Fruit fly (Drosophila melanogaster) whole organism, embryonic: ENCODE measurements around the gene CG9471.

Experiments used
- Atf3 ChIP-seq: fragments of 200-800 bp; sonication (Bioruptor generic); optimal IDR thresholded peaks from 3 replicates; lab custom pipeline; 2016; ENCODE audit warnings: missing biosample characterization, missing genetic modification characterization
- Awh ChIP-seq: fragments of 200-800 bp; sonication (Bioruptor generic); IDR thresholded peaks from 2 replicates; pipeline ENCODE4, ENCODE4 v1.3.6; 2022; ENCODE audit warnings: missing biosample characterization, missing genetic modification characterization
- Bdp1 ChIP-seq: fragments of 200-800 bp; sonication (Bioruptor generic); optimal IDR thresholded peaks from 3 replicates; lab custom pipeline; 2016; ENCODE audit warnings: missing biosample characterization, missing genetic modification characterization
- Blimp-1 ChIP-seq: fragments of 200-800 bp; sonication (Bioruptor generic); optimal IDR thresholded peaks from 3 replicates; lab custom pipeline; 2018; ENCODE audit warnings: missing biosample characterization, missing genetic modification characterization, mild to moderate bottlenecking, moderate library complexity, missing genetic modification reagents
- CG10321 ChIP-seq: fragments of 200-800 bp; sonication (Bioruptor generic); IDR thresholded peaks from 2 replicates; pipeline ENCODE4 v1.3.6; 2022; ENCODE audit warnings: missing biosample characterization, missing genetic modification characterization
- CG10366 ChIP-seq: fragments of 200-800 bp; sonication (Bioruptor generic); IDR thresholded peaks from 2 replicates; pipeline ENCODE4 v1.3.6; 2022; ENCODE audit warnings: missing biosample characterization, missing genetic modification characterization
- CG11085 ChIP-seq: fragments of 200-800 bp; sonication (Bioruptor generic); IDR thresholded peaks from 2 replicates; pipeline ENCODE4 v1.3.6; 2022; ENCODE audit warnings: missing biosample characterization, missing genetic modification characterization
- CG12942 ChIP-seq: fragments of 200-800 bp; sonication (Bioruptor generic); optimal IDR thresholded peaks from 3 replicates; lab custom pipeline; 2016; ENCODE audit warnings: missing biosample characterization, missing genetic modification characterization
- CG13624 ChIP-seq: fragments of 200-800 bp; sonication (Bioruptor generic); optimal IDR thresholded peaks from 2 replicates; lab custom pipeline; 2016; ENCODE audit warnings: missing biosample characterization, missing genetic modification characterization
- CG15269 ChIP-seq: fragments of 200-800 bp; sonication (Bioruptor generic); optimal IDR thresholded peaks from 2 replicates; lab custom pipeline; 2018; ENCODE audit warnings: missing biosample characterization, mild to moderate bottlenecking, missing genetic modification characterization, moderate library complexity
- CG1647 ChIP-seq: fragments of 200-800 bp; sonication (Bioruptor generic); optimal IDR thresholded peaks from 3 replicates; lab custom pipeline; 2016; ENCODE audit warnings: missing biosample characterization, missing genetic modification characterization
- CG16779 ChIP-seq: fragments of 200-800 bp; sonication (Bioruptor generic); IDR thresholded peaks from 2 replicates; pipeline ENCODE4 v1.3.6; 2022; ENCODE audit warnings: missing biosample characterization, missing genetic modification characterization
- CG16813 ChIP-seq: fragments of 200-800 bp; sonication (Bioruptor generic); IDR thresholded peaks from 3 replicates; pipeline ENCODE4 v1.3.6; 2022; ENCODE audit warnings: missing biosample characterization, missing genetic modification characterization; ENCODE audit not compliant: partially characterized antibody
- CG17361 ChIP-seq: fragments of 200-800 bp; sonication (Bioruptor generic); IDR thresholded peaks from 3 replicates; pipeline ENCODE4 v1.3.6; 2022; ENCODE audit warnings: missing biosample characterization, missing genetic modification characterization
- CG18011 ChIP-seq: fragments of 200-800 bp; sonication (Bioruptor generic); optimal IDR thresholded peaks from 2 replicates; lab custom pipeline; 2017; ENCODE audit warnings: missing biosample characterization, missing genetic modification characterization, mild to moderate bottlenecking, moderate library complexity, missing genotype
- CG18599 ChIP-seq: fragments of 200-800 bp; sonication (Bioruptor generic); optimal IDR thresholded peaks from 3 replicates; lab custom pipeline; 2017; ENCODE audit warnings: missing biosample characterization, missing genetic modification characterization, mild to moderate bottlenecking, moderate library complexity, missing genetic modification reagents
- CG2129 ChIP-seq: fragments of 200-800 bp; sonication (Bioruptor generic); IDR thresholded peaks from 2 replicates; pipeline ENCODE4 v1.3.6; 2022; ENCODE audit warnings: missing biosample characterization, missing genetic modification characterization; ENCODE audit not compliant: partially characterized antibody
- CG32532 ChIP-seq: fragments of 200-800 bp; sonication (Bioruptor generic); IDR thresholded peaks from 2 replicates; pipeline ENCODE4 v1.3.6; 2022; ENCODE audit warnings: missing biosample characterization, missing genetic modification characterization
- CG3281 ChIP-seq: fragments of 200-800 bp; sonication (Bioruptor generic); optimal IDR thresholded peaks from 3 replicates; lab custom pipeline; 2017; ENCODE audit warnings: missing biosample characterization, mild to moderate bottlenecking, missing genetic modification characterization
- CG3726 ChIP-seq: fragments of 200-800 bp; sonication (Bioruptor generic); IDR thresholded peaks from 3 replicates; pipeline ENCODE4, ENCODE4 v1.3.6; 2022; ENCODE audit warnings: missing biosample characterization, missing genetic modification characterization
- CG3995 ChIP-seq: fragments of 200-800 bp; sonication (Bioruptor generic); optimal IDR thresholded peaks from 3 replicates; lab custom pipeline; 2016; ENCODE audit warnings: missing biosample characterization, missing genetic modification characterization
- CG8281 ChIP-seq: fragments of 200-800 bp; sonication (Bioruptor generic); optimal IDR thresholded peaks from 2 replicates; lab custom pipeline; 2018; ENCODE audit warnings: missing biosample characterization, mild to moderate bottlenecking, missing genetic modification characterization, moderate library complexity
- CG8944 ChIP-seq: fragments of 200-800 bp; sonication (Bioruptor generic); optimal IDR thresholded peaks from 3 replicates; lab custom pipeline; 2016; ENCODE audit warnings: missing biosample characterization, missing genetic modification characterization
- CG9876 ChIP-seq: fragments of 200-800 bp; sonication (Bioruptor generic); optimal IDR thresholded peaks from 2 replicates; lab custom pipeline; 2016; ENCODE audit warnings: missing biosample characterization, missing genetic modification characterization
- Chrac-16 ChIP-seq: fragments of 200-800 bp; sonication (Bioruptor generic); optimal IDR thresholded peaks from 3 replicates; lab custom pipeline; 2016; ENCODE audit warnings: missing biosample characterization, missing genetic modification characterization
- CkIIα-i1 ChIP-seq: fragments of 200-800 bp; sonication (Bioruptor generic); IDR thresholded peaks from 2 replicates; pipeline ENCODE4 v1.3.6; 2022; ENCODE audit warnings: missing biosample characterization, missing genetic modification characterization
- D ChIP-seq, 2 experiments: fragments of 200-800 bp in 1 of 2; fragments of >200 bp in 1 of 2; sonication (Bioruptor generic) in 1 of 2; optimal IDR thresholded peaks; 2 replicates in 1 of 2; 3 replicates in 1 of 2; lab custom pipeline; 2017; ENCODE audit warnings: mild to moderate bottlenecking in 1 of 2, missing biosample characterization in 1 of 2, missing genetic modification characterization in 1 of 2, missing genetic modification reagents in 1 of 2
- Dfd ChIP-seq, 2 experiments: fragments of >200 bp; optimal IDR thresholded peaks; 2 replicates each; lab custom pipeline; 2017; ENCODE audit warnings: missing biosample characterization in 2 of 2, missing genetic modification characterization in 2 of 2
- Eip74EF ChIP-seq, 2 experiments: fragments of 200-800 bp in 1 of 2; fragments of >200 bp in 1 of 2; sonication (Bioruptor generic) in 1 of 2; optimal IDR thresholded peaks; 2 replicates each; lab custom pipeline; 2017 to 2019; ENCODE audit warnings: missing biosample characterization in 2 of 2, missing genetic modification characterization in 2 of 2, mild to moderate bottlenecking in 1 of 2, moderate library complexity in 1 of 2
- Hand ChIP-seq: fragments of 200-800 bp; sonication (Bioruptor generic); optimal IDR thresholded peaks from 2 replicates; lab custom pipeline; 2017; ENCODE audit warnings: mild to moderate bottlenecking, missing biosample characterization, missing genetic modification reagents, missing genetic modification characterization
- Hr3 ChIP-seq: fragments of 200-800 bp; sonication (Bioruptor generic); optimal IDR thresholded peaks from 3 replicates; lab custom pipeline; 2016; ENCODE audit warnings: missing biosample characterization, missing genetic modification characterization
- Jarid2 ChIP-seq: fragments of 200-800 bp; sonication (Bioruptor generic); optimal IDR thresholded peaks from 3 replicates; lab custom pipeline; 2017; ENCODE audit warnings: mild to moderate bottlenecking, missing biosample characterization, missing genetic modification reagents, missing genetic modification characterization
- Lpt ChIP-seq: fragments of >200 bp; optimal IDR thresholded peaks from 2 replicates; lab custom pipeline; 2018; ENCODE audit warnings: missing biosample characterization, missing genetic modification characterization
- NFAT ChIP-seq: fragments of 200-800 bp; sonication (Bioruptor generic); IDR thresholded peaks from 2 replicates; pipeline ENCODE4 v1.3.6; 2022; ENCODE audit warnings: missing biosample characterization, missing genetic modification characterization
- Ptx1 ChIP-seq: fragments of 200-800 bp; sonication (Bioruptor generic); IDR thresholded peaks from 2 replicates; pipeline ENCODE4 v1.3.6; 2022; ENCODE audit warnings: missing biosample characterization, missing genetic modification characterization
- Stat92E ChIP-seq, 3 experiments: fragments of >200 bp in 2 of 3; fragments of 200-800 bp in 1 of 3; sonication (Bioruptor generic) in 1 of 3; optimal IDR thresholded peaks; 2 replicates each; lab custom pipeline; 2017 to 2019; ENCODE audit warnings: missing biosample characterization in 3 of 3, missing genetic modification characterization in 3 of 3, mild to moderate bottlenecking in 1 of 3, moderate library complexity in 1 of 3
- Usf ChIP-seq: fragments of 200-800 bp; sonication (Bioruptor generic); optimal IDR thresholded peaks from 2 replicates; lab custom pipeline; 2017; ENCODE audit warnings: missing genotype, missing biosample characterization, missing genetic modification characterization
- bbx ChIP-seq: fragments of 200-800 bp; sonication (Bioruptor generic); IDR thresholded peaks from 2 replicates; pipeline ENCODE4 v1.3.6; 2022; ENCODE audit warnings: missing biosample characterization, missing genetic modification characterization; ENCODE audit not compliant: partially characterized antibody
- cas ChIP-seq: fragments of 200-800 bp; sonication (Bioruptor generic); IDR thresholded peaks from 2 replicates; pipeline ENCODE4 v1.3.6; 2022; ENCODE audit warnings: missing biosample characterization, missing genetic modification characterization
- fd3F ChIP-seq: fragments of 200-800 bp; sonication (Bioruptor generic); optimal IDR thresholded peaks from 2 replicates; lab custom pipeline; 2018; ENCODE audit warnings: missing biosample characterization, mild to moderate bottlenecking, missing genetic modification characterization, moderate library complexity
- fd96Cb ChIP-seq: fragments of 200-800 bp; sonication (Bioruptor generic); optimal IDR thresholded peaks from 2 replicates; lab custom pipeline; 2018; ENCODE audit warnings: missing biosample characterization, mild to moderate bottlenecking, missing genetic modification characterization, moderate library complexity
- ftz-f1 ChIP-seq: fragments of 200-800 bp; sonication (Bioruptor generic); optimal IDR thresholded peaks from 2 replicates; lab custom pipeline; 2016; ENCODE audit warnings: missing biosample characterization, missing genetic modification characterization
- grn ChIP-seq: fragments of 200-800 bp; sonication (Bioruptor generic); optimal IDR thresholded peaks from 3 replicates; lab custom pipeline; 2017; ENCODE audit warnings: missing biosample characterization, missing genetic modification characterization
- maf-S ChIP-seq: fragments of 200-800 bp; sonication (Bioruptor generic); optimal IDR thresholded peaks from 2 replicates; lab custom pipeline; 2016; ENCODE audit warnings: missing biosample characterization, missing genetic modification characterization
- nerfin-2 ChIP-seq: fragments of 200-800 bp; sonication (Bioruptor generic); IDR thresholded peaks from 2 replicates; pipeline ENCODE4 v1.3.6; 2022; ENCODE audit warnings: missing biosample characterization, missing genetic modification characterization; ENCODE audit not compliant: partially characterized antibody
- oc ChIP-seq: fragments of 200-800 bp; sonication (Bioruptor generic); optimal IDR thresholded peaks from 2 replicates; lab custom pipeline; 2018; ENCODE audit warnings: missing biosample characterization, mild to moderate bottlenecking, missing genetic modification characterization, moderate library complexity
- pros ChIP-seq: fragments of 200-800 bp; sonication (Bioruptor generic); optimal IDR thresholded peaks from 3 replicates; lab custom pipeline; 2019; ENCODE audit warnings: missing biosample characterization, mild to moderate bottlenecking, missing genetic modification characterization, moderate library complexity
- tgo ChIP-seq: fragments of 200-800 bp; sonication (Bioruptor generic); IDR thresholded peaks from 3 replicates; pipeline ENCODE4 v1.3.6; 2022; ENCODE audit warnings: missing biosample characterization, missing genetic modification characterization
- vvl ChIP-seq: fragments of 200-800 bp; sonication (Bioruptor generic); IDR thresholded peaks from 2 replicates; pipeline ENCODE4 v1.3.6; 2022; ENCODE audit warnings: missing biosample characterization, missing genetic modification characterization
- yki ChIP-seq: fragments of >200 bp; optimal IDR thresholded peaks from 3 replicates; lab custom pipeline; 2018

The CG9471 gene

DNA sequence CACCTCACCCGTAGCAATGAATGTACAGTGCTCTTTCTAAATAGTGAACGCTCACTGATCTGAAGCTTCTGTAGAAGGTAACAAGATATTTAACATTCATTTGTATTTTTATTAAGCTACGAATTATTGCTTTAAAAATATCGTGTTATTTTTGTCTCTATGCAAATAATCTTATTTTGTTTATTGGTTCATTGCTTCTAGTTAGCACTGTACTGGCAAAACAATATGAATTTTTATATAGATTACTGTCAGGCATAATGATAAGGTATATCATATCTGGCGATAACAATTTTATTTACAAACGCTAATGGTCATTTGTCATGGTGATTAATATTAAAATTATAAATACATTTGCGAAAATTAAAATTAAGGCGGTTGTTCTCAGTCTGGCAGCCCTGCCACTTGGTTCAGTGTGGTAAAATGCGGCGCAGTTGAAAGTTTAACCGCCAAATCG lies at the start of gene CG9471 (continued):
- peak; percentile 93 for TF ChIP-seq CG17361 (GFP tag; lab: Robert Waterston, UW)
- TF ChIP-seq CG8944 (GFP tag; lab: Kevin White, UChicago) = peak; percentile 88
- TF ChIP-seq fd3F (GFP tag; lab: Kevin White, UChicago) = peak; percentile 89
- no peak for TF ChIP-seq bbx (GFP tag; lab: Robert Waterston, UW)
- TF ChIP-seq Ptx1 (GFP tag; lab: Robert Waterston, UW) = peak; percentile 96
- TF ChIP-seq yki (lab: Kevin White, UChicago) = no peak
- TF ChIP-seq Hr3 = peak; percentile 91
- peak; percentile 92 for TF ChIP-seq fd96Cb
- TF ChIP-seq CG10366 (GFP tag; lab: Robert Waterston, UW) = peak; percentile 93
- no peak for TF ChIP-seq CG2129 (GFP tag; lab: Robert Waterston, UW)
- TF ChIP-seq Chrac-16 = peak; percentile 92
- TF ChIP-seq Bdp1 (GFP tag; lab: Kevin White, UChicago) = peak; percentile 78
- no peak for TF ChIP-seq Dfd (GFP tag; optimal IDR thresholded peaks at IDR 0.05; lab: Kevin White, UChicago)
- TF ChIP-seq Blimp-1 (GFP tag; lab: Kevin White, UChicago) = peak; percentile 89
- TF ChIP-seq CG11085 (GFP tag; lab: Robert Waterston, UW) = peak; percentile 86
- TF ChIP-seq CG12942 (GFP tag; lab: Kevin White, UChicago) = peak; percentile 88
- peak; percentile 82 for TF ChIP-seq grn (GFP tag; lab: Kevin White, UChicago)
- peak; percentile 86 for TF ChIP-seq maf-S (GFP tag; lab: Kevin White, UChicago)
- TF ChIP-seq nerfin-2 (GFP tag; lab: Robert Waterston, UW) = no peak
- TF ChIP-seq pros (GFP tag; lab: Kevin White, UChicago) = no peak
- peak; percentile 93 for TF ChIP-seq CG3281 (GFP tag; lab: Kevin White, UChicago)
- TF ChIP-seq CG3995 (GFP tag; lab: Kevin White, UChicago) = peak; percentile 69
- TF ChIP-seq Atf3 = peak; percentile 83
- peak; percentile 83 for TF ChIP-seq oc (tag; lab: Kevin White, UChicago)
- peak; percentile 79 for TF ChIP-seq CG9876
- peak; percentile 73 for TF ChIP-seq Usf (GFP tag; lab: Kevin White, UChicago)
- TF ChIP-seq Jarid2 = peak; percentile 62
- TF ChIP-seq NFAT = peak; percentile 72
- TF ChIP-seq ftz-f1 (GFP tag; lab: Kevin White, UChicago) = peak; percentile 29
- TF ChIP-seq cas (GFP tag; lab: Robert Waterston, UW) = peak; percentile 91
- 0 out of 3 replicates have a peak, but pooled peaks have one; percentile 24 for TF ChIP-seq CG16813 (GFP tag; lab: Robert Waterston, UW)
- TF ChIP-seq CG8281 (tag; lab: Kevin White, UChicago) = peak; percentile 68
- TF ChIP-seq tgo (GFP tag; lab: Robert Waterston, UW) = peak; percentile 92
- no peak for TF ChIP-seq Lpt (GFP tag; lab: Kevin White, UChicago)
- TF ChIP-seq CG3726 (GFP tag; lab: Robert Waterston, UW) = peak; percentile 85; the same call in 2 of the 3 replicates
- TF ChIP-seq CG13624 (GFP tag; lab: Kevin White, UChicago) = peak; percentile 90
- peak; percentile 94 for TF ChIP-seq CG18599 (GFP tag; lab: Kevin White, UChicago)
- TF ChIP-seq Hand (GFP tag; lab: Kevin White, UChicago) = peak; percentile 93
- peak; percentile 94 for TF ChIP-seq CG32532 (GFP tag; lab: Robert Waterston, UW)
- TF ChIP-seq Awh (GFP tag; lab: Robert Waterston, UW) = peak; percentile 90
- peak in 1 of 2 experiments; percentile 90 for TF ChIP-seq Eip74EF (GFP tag; optimal IDR thresholded peaks at IDR 0.05; lab: Kevin White, UChicago)
- TF ChIP-seq Stat92E (GFP tag; optimal IDR thresholded peaks at IDR 0.05; lab: Kevin White, UChicago) = peak in 1 of 3 experiments; percentile 71
- TF ChIP-seq D (optimal IDR thresholded peaks at IDR 0.05; lab: Kevin White, UChicago) = no peak
- TF ChIP-seq D (GFP tag; optimal IDR thresholded peaks at IDR 0.05; lab: Kevin White, UChicago) = peak; percentile 78
- no peak for TF ChIP-seq CkIIα-i1 (GFP tag; lab: Robert Waterston, UW)
- peak; percentile 95 for TF ChIP-seq CG15269
- TF ChIP-seq CG16779 (GFP tag; lab: Robert Waterston, UW) = peak; percentile 90
- TF ChIP-seq CG18011 = peak; percentile 72
- peak; percentile 97 for TF ChIP-seq vvl (GFP tag; lab: Robert Waterston, UW)
- TF ChIP-seq CG1647 (GFP tag; lab: Kevin White, UChicago) = peak; percentile 85
- TF ChIP-seq CG10321 = peak; percentile 67
